Worm (Caenorhabditis elegans) whole organism, L1 larva: Measurements from ENCODE around the gene bath-46.

Experiments
- egl-13 ChIP-seq: sonication (generic microtip); optimal IDR thresholded peaks from 2 replicates; lab custom pipeline; 2016; ENCODE audit warnings: missing genotype, missing genetic modification reagents, missing genetic modification characterization, missing compliant biosample characterization
- nhr-237 ChIP-seq: fragments of 150-350 bp; optimal IDR thresholded peaks from 2 replicates; lab custom pipeline; 2014; ENCODE audit warnings: missing biosample characterization, missing genetic modification characterization

- no peak for TF ChIP-seq egl-13 (tag; lab: Kevin White, UChicago)
- TF ChIP-seq nhr-237 (tag; lab: Kevin White, UChicago): no peak
Observed at ce11 chrII:1567646-1568045, 30.1 kb upstream of the bath-46 start, which contains the start of gene K05F6.8.
